Fruit fly (Drosophila melanogaster): Measurements from ENCODE around the gene eIF2Bbeta.
A peak's percentile ranks its signal among the peaks of the same experiment; 100 is the strongest.

Gene eIF2Bbeta

dm6 chrX:2703693-2704092 lies 678 bp upstream of the eIF2Bbeta start, which contains the start of gene Ugalt (continued):
- peak; percentile 71 for TF ChIP-seq CG13287 (GFP tag; IDR thresholded peaks at IDR 0.05; ENCODE audit: partially characterized antibody)
- peak; percentile 100 for TF ChIP-seq dm (GFP tag; optimal IDR thresholded peaks at IDR 0.05)
- TF ChIP-seq CG13424 (tag; optimal IDR thresholded peaks at IDR 0.05), result peak; percentile 100
- peak; percentile 99 for TF ChIP-seq CG3407 (GFP tag; optimal IDR thresholded peaks at IDR 0.05)
- peak; percentile 100 for TF ChIP-seq sens (GFP tag)
- peak; percentile 100 for TF ChIP-seq Neu2 (GFP tag; optimal IDR thresholded peaks at IDR 0.05; ENCODE audit: borderline replicate concordance)
- TF ChIP-seq CG12942 (GFP tag; optimal IDR thresholded peaks at IDR 0.05), result peak; percentile 100
- TF ChIP-seq Scr (GFP tag; IDR thresholded peaks at IDR 0.05; ENCODE audit: partially characterized antibody), result 0 out of 2 replicates have a peak, but pooled peaks have one; percentile 12
- TF ChIP-seq CG15269 (tag; optimal IDR thresholded peaks at IDR 0.05), result peak; percentile 100
- peak; percentile 100 for TF ChIP-seq otp (GFP tag; IDR thresholded peaks at IDR 0.05)
- peak; percentile 100 for TF ChIP-seq CG7357 (GFP tag; IDR thresholded peaks at IDR 0.05)
- TF ChIP-seq CG34376 (GFP tag; optimal IDR thresholded peaks at IDR 0.05), result peak; percentile 100
- TF ChIP-seq pros (GFP tag; optimal IDR thresholded peaks at IDR 0.05), result peak; percentile 95
- peak; percentile 100 for TF ChIP-seq Xbp1 (GFP tag; optimal IDR thresholded peaks at IDR 0.05)
- peak in 1 of 3 experiments; percentile 99 for TF ChIP-seq Stat92E (GFP tag; optimal IDR thresholded peaks at IDR 0.05)
- peak; percentile 100 for TF ChIP-seq Dip3 (GFP tag; optimal IDR thresholded peaks at IDR 0.05)
- TF ChIP-seq CG7987 (GFP tag; optimal IDR thresholded peaks at IDR 0.05), result peak; percentile 100
- TF ChIP-seq en (GFP tag; optimal IDR thresholded peaks at IDR 0.05), result peak; percentile 100
- TF ChIP-seq CG4730 (GFP tag; IDR thresholded peaks at IDR 0.05), result peak; percentile 100
- peak; percentile 100 for TF ChIP-seq gt (GFP tag; IDR thresholded peaks at IDR 0.05)
- TF ChIP-seq mirr (GFP tag; optimal IDR thresholded peaks at IDR 0.05), result peak; percentile 100
- 0 out of 3 replicates have a peak, but pooled peaks have one; percentile 40 for TF ChIP-seq HLH4C (GFP tag; IDR thresholded peaks at IDR 0.05; ENCODE audit: partially characterized antibody)
- peak; percentile 100 for TF ChIP-seq CG7839 (tag; optimal IDR thresholded peaks at IDR 0.05)
- no peak for TF ChIP-seq CG14860 (GFP tag; IDR thresholded peaks at IDR 0.05; ENCODE audit: partially characterized antibody)
- peak; percentile 100 for TF ChIP-seq chif (GFP tag; optimal IDR thresholded peaks at IDR 0.05)
- peak; percentile 25 for TF ChIP-seq cg (GFP tag; optimal IDR thresholded peaks at IDR 0.05)
- TF ChIP-seq CG13123 (GFP tag; optimal IDR thresholded peaks at IDR 0.05), result peak; percentile 100
- TF ChIP-seq Doc2 (GFP tag; IDR thresholded peaks at IDR 0.05), result peak; percentile 100
- peak; percentile 99 for TF ChIP-seq Vsx1 (GFP tag; optimal IDR thresholded peaks at IDR 0.05)
- peak; percentile 96 for TF ChIP-seq CG7745 (tag; optimal IDR thresholded peaks at IDR 0.05)
- peak; percentile 99 for TF ChIP-seq dmrt11E (tag; optimal IDR thresholded peaks at IDR 0.05)
- peak; percentile 100 for TF ChIP-seq H15 (GFP tag; IDR thresholded peaks at IDR 0.05)
- TF ChIP-seq CG18476 (GFP tag; optimal IDR thresholded peaks at IDR 0.05), result peak; percentile 100
- TF ChIP-seq lola (GFP tag; optimal IDR thresholded peaks at IDR 0.05), result peak in 1 of 3 experiments; percentile 100
- TF ChIP-seq CG18011 (GFP tag; optimal IDR thresholded peaks at IDR 0.05), result peak; percentile 95
- peak; percentile 99 for TF ChIP-seq grn (GFP tag; optimal IDR thresholded peaks at IDR 0.05)
- TF ChIP-seq Kr (GFP tag; optimal IDR thresholded peaks at IDR 0.05), result peak; percentile 96
- peak; percentile 100 for TF ChIP-seq az2 (GFP tag; optimal IDR thresholded peaks at IDR 0.05)
- peak; percentile 99 for TF ChIP-seq sug (tag; optimal IDR thresholded peaks at IDR 0.05)
- TF ChIP-seq Fer3 (tag; optimal IDR thresholded peaks at IDR 0.05), result peak; percentile 100
- peak; percentile 100 for TF ChIP-seq CG3838 (GFP tag; optimal IDR thresholded peaks at IDR 0.05)
- peak; percentile 100 for TF ChIP-seq ham (GFP tag; IDR thresholded peaks at IDR 0.05)
- peak; percentile 100 for TF ChIP-seq ttk (GFP tag; IDR thresholded peaks at IDR 0.05)
- peak; percentile 100 for TF ChIP-seq oc (tag; optimal IDR thresholded peaks at IDR 0.05)
- peak; percentile 100 for TF ChIP-seq sisA (GFP tag; IDR thresholded peaks at IDR 0.05)
- peak; percentile 100 for TF ChIP-seq caup (GFP tag; optimal IDR thresholded peaks at IDR 0.05; ENCODE audit: severe bottlenecking)
- peak; percentile 99 for TF ChIP-seq CG6254 (GFP tag; optimal IDR thresholded peaks at IDR 0.05)
- TF ChIP-seq bsh (GFP tag; optimal IDR thresholded peaks at IDR 0.05), result peak; percentile 100
